Fruit fly (Drosophila melanogaster) whole organism, embryonic: Measurements from ENCODE around the gene CG7530.

Source experiments
- Abd-B ChIP-seq: fragments of 200-800 bp; sonication (Bioruptor generic); optimal IDR thresholded peaks from 2 replicates; lab custom pipeline; 2018; ENCODE audit warnings: missing biosample characterization, mild to moderate bottlenecking, missing genetic modification characterization, moderate library complexity
- Adf1 ChIP-seq: fragments of 200-800 bp; sonication (Bioruptor generic); IDR thresholded peaks from 2 replicates; pipeline ENCODE4 v1.3.6; 2022; ENCODE audit warnings: missing biosample characterization, missing genetic modification characterization
- CG10147 ChIP-seq: fragments of 200-800 bp; sonication (Bioruptor generic); optimal IDR thresholded peaks from 2 replicates; lab custom pipeline; 2019; ENCODE audit warnings: missing biosample characterization, mild to moderate bottlenecking, missing genetic modification characterization, moderate library complexity
- CG10209 ChIP-seq: fragments of 200-800 bp; sonication (Bioruptor generic); optimal IDR thresholded peaks from 3 replicates; lab custom pipeline; 2017; ENCODE audit warnings: missing biosample characterization, mild to moderate bottlenecking, missing genetic modification characterization, missing genetic modification reagents
- CG10274 ChIP-seq: fragments of 200-800 bp; sonication (Bioruptor generic); optimal IDR thresholded peaks from 3 replicates; lab custom pipeline; 2017; ENCODE audit warnings: missing biosample characterization, mild to moderate bottlenecking, missing genetic modification characterization
- CG17359 ChIP-seq: fragments of 200-800 bp; sonication (Bioruptor generic); optimal IDR thresholded peaks from 3 replicates; lab custom pipeline; 2018; ENCODE audit warnings: missing biosample characterization, mild to moderate bottlenecking, missing genetic modification characterization, moderate library complexity
- CG17802 ChIP-seq: fragments of 200-800 bp; sonication (Bioruptor generic); optimal IDR thresholded peaks from 2 replicates; lab custom pipeline; 2018; ENCODE audit warnings: missing biosample characterization, mild to moderate bottlenecking, missing genetic modification characterization, moderate library complexity
- CG18599 ChIP-seq: fragments of 200-800 bp; sonication (Bioruptor generic); optimal IDR thresholded peaks from 3 replicates; lab custom pipeline; 2017; ENCODE audit warnings: missing biosample characterization, missing genetic modification characterization, mild to moderate bottlenecking, moderate library complexity, missing genetic modification reagents
- CG18619 ChIP-seq: fragments of 200-800 bp; sonication (Bioruptor generic); optimal IDR thresholded peaks from 3 replicates; lab custom pipeline; 2017; ENCODE audit warnings: missing biosample characterization, mild to moderate bottlenecking, missing genetic modification characterization
- CG32532 ChIP-seq: fragments of 200-800 bp; sonication (Bioruptor generic); IDR thresholded peaks from 2 replicates; pipeline ENCODE4 v1.3.6; 2022; ENCODE audit warnings: missing biosample characterization, missing genetic modification characterization
- CG32767 ChIP-seq: fragments of 200-800 bp; sonication (Bioruptor generic); IDR thresholded peaks from 2 replicates; pipeline ENCODE4 v1.3.6; 2022; ENCODE audit warnings: missing biosample characterization, missing genetic modification characterization
- CG3281 ChIP-seq: fragments of 200-800 bp; sonication (Bioruptor generic); optimal IDR thresholded peaks from 3 replicates; lab custom pipeline; 2017; ENCODE audit warnings: missing biosample characterization, mild to moderate bottlenecking, missing genetic modification characterization
- CG3407 ChIP-seq: fragments of 200-800 bp; sonication (Bioruptor generic); optimal IDR thresholded peaks from 2 replicates; lab custom pipeline; 2018; ENCODE audit warnings: missing biosample characterization, mild to moderate bottlenecking, missing genetic modification characterization
- CG4820 ChIP-seq: fragments of 200-800 bp; sonication (Bioruptor generic); optimal IDR thresholded peaks from 3 replicates; lab custom pipeline; 2016; ENCODE audit warnings: missing biosample characterization, missing genetic modification characterization
- CG6689 ChIP-seq: fragments of 200-800 bp; sonication (Bioruptor generic); IDR thresholded peaks from 2 replicates; pipeline ENCODE4 v1.3.6; 2022; ENCODE audit warnings: missing biosample characterization, missing genetic modification characterization
- CG7745 ChIP-seq: fragments of 200-800 bp; sonication (Bioruptor generic); optimal IDR thresholded peaks from 2 replicates; lab custom pipeline; 2018; ENCODE audit warnings: missing biosample characterization, mild to moderate bottlenecking, missing genetic modification characterization, moderate library complexity
- CG7963 ChIP-seq: fragments of 200-800 bp; sonication (Bioruptor generic); IDR thresholded peaks from 3 replicates; pipeline ENCODE4 v1.3.6; 2022; ENCODE audit warnings: missing biosample characterization, missing genetic modification characterization; ENCODE audit not compliant: partially characterized antibody
- CG8290 ChIP-seq, 3 experiments: fragments of 200-800 bp; sonication (Bioruptor generic); optimal IDR thresholded peaks; 2 replicates each; lab custom pipeline; 2016 to 2019; ENCODE audit warnings: missing biosample characterization in 3 of 3, missing genetic modification characterization in 3 of 3, mild to moderate bottlenecking in 2 of 3, moderate library complexity in 1 of 3
- CG8359 ChIP-seq: fragments of 200-800 bp; sonication (Bioruptor generic); optimal IDR thresholded peaks from 2 replicates; lab custom pipeline; 2017; ENCODE audit warnings: missing biosample characterization, mild to moderate bottlenecking, missing genetic modification characterization, borderline replicate concordance
- CG8944 ChIP-seq: fragments of 200-800 bp; sonication (Bioruptor generic); optimal IDR thresholded peaks from 3 replicates; lab custom pipeline; 2016; ENCODE audit warnings: missing biosample characterization, missing genetic modification characterization
- CG9932 ChIP-seq: fragments of 200-800 bp; sonication (Bioruptor generic); IDR thresholded peaks from 2 replicates; pipeline ENCODE4 v1.3.6; 2022; ENCODE audit warnings: missing biosample characterization, missing genetic modification characterization
- Camta ChIP-seq: fragments of 200-800 bp; sonication (Bioruptor generic); optimal IDR thresholded peaks from 2 replicates; lab custom pipeline; 2016; ENCODE audit warnings: missing biosample characterization, missing genetic modification characterization
- Dll ChIP-seq: fragments of 200-800 bp; sonication (Bioruptor generic); IDR thresholded peaks from 4 replicates; pipeline ENCODE4 v1.3.6; 2022; ENCODE audit warnings: missing biosample characterization, missing genetic modification characterization; ENCODE audit not compliant: partially characterized antibody
- Eip74EF ChIP-seq, 2 experiments: fragments of 200-800 bp in 1 of 2; fragments of >200 bp in 1 of 2; sonication (Bioruptor generic) in 1 of 2; optimal IDR thresholded peaks; 2 replicates each; lab custom pipeline; 2017 to 2019; ENCODE audit warnings: missing biosample characterization in 2 of 2, missing genetic modification characterization in 2 of 2, mild to moderate bottlenecking in 1 of 2, moderate library complexity in 1 of 2
- HLH3B ChIP-seq: fragments of 200-800 bp; sonication (Bioruptor generic); IDR thresholded peaks from 2 replicates; pipeline ENCODE4 v1.3.6; 2022; ENCODE audit warnings: missing biosample characterization, missing genetic modification characterization
- MESR4 ChIP-seq: fragments of 200-800 bp; sonication (Bioruptor generic); optimal IDR thresholded peaks from 2 replicates; lab custom pipeline; 2018; ENCODE audit warnings: missing biosample characterization, mild to moderate bottlenecking, missing genetic modification characterization, moderate library complexity
- Meics ChIP-seq: fragments of 200-800 bp; sonication (Bioruptor generic); optimal IDR thresholded peaks from 2 replicates; lab custom pipeline; 2017; ENCODE audit warnings: missing biosample characterization, mild to moderate bottlenecking, missing genetic modification characterization
- Oaz ChIP-seq: fragments of 200-800 bp; sonication (Bioruptor generic); IDR thresholded peaks from 2 replicates; pipeline ENCODE4 v1.3.6; 2022; ENCODE audit warnings: missing biosample characterization, missing genetic modification characterization
- PHDP ChIP-seq: fragments of 200-800 bp; sonication (Bioruptor generic); optimal IDR thresholded peaks from 3 replicates; lab custom pipeline; 2018; ENCODE audit warnings: missing biosample characterization, mild to moderate bottlenecking, missing genetic modification characterization, moderate library complexity
- Ptx1 ChIP-seq: fragments of 200-800 bp; sonication (Bioruptor generic); IDR thresholded peaks from 2 replicates; pipeline ENCODE4 v1.3.6; 2022; ENCODE audit warnings: missing biosample characterization, missing genetic modification characterization
- Xbp1 ChIP-seq: fragments of 200-800 bp; sonication (Bioruptor generic); optimal IDR thresholded peaks from 3 replicates; lab custom pipeline; 2016; ENCODE audit warnings: missing biosample characterization, mild to moderate bottlenecking, missing genetic modification characterization
- al ChIP-seq: fragments of 200-800 bp; sonication (Bioruptor generic); IDR thresholded peaks from 2 replicates; pipeline ENCODE4 v1.3.6; 2022; ENCODE audit warnings: missing biosample characterization, missing genetic modification characterization
- ase ChIP-seq: fragments of 200-800 bp; sonication (Bioruptor generic); IDR thresholded peaks from 3 replicates; pipeline ENCODE4 v1.3.6; 2022; ENCODE audit warnings: missing biosample characterization, missing genetic modification characterization
- az2 ChIP-seq: fragments of 200-800 bp; sonication (Bioruptor generic); optimal IDR thresholded peaks from 3 replicates; lab custom pipeline; 2016; ENCODE audit warnings: missing biosample characterization, missing genetic modification characterization
- cad ChIP-seq: fragments of >200 bp; optimal IDR thresholded peaks from 2 replicates; lab custom pipeline; 2017; ENCODE audit warnings: missing biosample characterization, missing genetic modification characterization
- esg ChIP-seq: fragments of 200-800 bp; sonication (Bioruptor generic); conservative IDR thresholded peaks from 2 replicates; pipeline ENCODE4 v1.3.6; 2022; ENCODE audit warnings: missing biosample characterization, missing genetic modification characterization
- fd102C ChIP-seq: fragments of 200-800 bp; sonication (Bioruptor generic); optimal IDR thresholded peaks from 2 replicates; lab custom pipeline; 2018; ENCODE audit warnings: missing biosample characterization, mild to moderate bottlenecking, missing genetic modification characterization, moderate library complexity
- gem ChIP-seq: fragments of 200-800 bp; sonication (Bioruptor generic); optimal IDR thresholded peaks from 2 replicates; lab custom pipeline; 2019; ENCODE audit warnings: missing biosample characterization, mild to moderate bottlenecking, missing genetic modification characterization, moderate library complexity
- gro ChIP-seq: fragments of 200-800 bp; sonication (Bioruptor generic); optimal IDR thresholded peaks from 2 replicates; lab custom pipeline; 2016; ENCODE audit warnings: missing biosample characterization, missing genetic modification characterization
- hth ChIP-seq: fragments of >200 bp; optimal IDR thresholded peaks from 2 replicates; lab custom pipeline; 2017; ENCODE audit warnings: inconsistent platforms
- lbe ChIP-seq: fragments of 200-800 bp; sonication (Bioruptor generic); optimal IDR thresholded peaks from 2 replicates; lab custom pipeline; 2016; ENCODE audit warnings: missing biosample characterization, mild to moderate bottlenecking, missing genetic modification characterization
- lmd ChIP-seq: fragments of 200-800 bp; sonication (Bioruptor generic); IDR thresholded peaks from 2 replicates; pipeline ENCODE4 v1.3.6; 2022; ENCODE audit warnings: missing biosample characterization, missing genetic modification characterization
- luna ChIP-seq: fragments of 200-800 bp; sonication (Bioruptor generic); optimal IDR thresholded peaks from 2 replicates; lab custom pipeline; 2016; ENCODE audit warnings: missing biosample characterization, missing genetic modification characterization
- mam ChIP-seq: fragments of 200-800 bp; sonication (Bioruptor generic); optimal IDR thresholded peaks from 3 replicates; lab custom pipeline; 2016; ENCODE audit warnings: missing biosample characterization, missing genetic modification characterization
- row ChIP-seq: fragments of 200-800 bp; sonication (Bioruptor generic); IDR thresholded peaks from 3 replicates; pipeline ENCODE4 v1.3.6; 2022; ENCODE audit warnings: missing biosample characterization, missing genetic modification characterization
- so ChIP-seq: fragments of 200-800 bp; sonication (Bioruptor generic); IDR thresholded peaks from 3 replicates; pipeline ENCODE4 v1.3.6; 2022; ENCODE audit warnings: missing biosample characterization, missing genetic modification characterization
- tup ChIP-seq: fragments of 200-800 bp; sonication (Bioruptor generic); optimal IDR thresholded peaks from 2 replicates; lab custom pipeline; 2016; ENCODE audit warnings: missing biosample characterization, mild to moderate bottlenecking, missing genetic modification characterization, moderate library complexity
- yki ChIP-seq: fragments of >200 bp; optimal IDR thresholded peaks from 3 replicates; lab custom pipeline; 2018
- zen2 ChIP-seq: fragments of 200-800 bp; sonication (Bioruptor generic); IDR thresholded peaks from 3 replicates; pipeline ENCODE4 v1.3.6; 2022; ENCODE audit warnings: missing biosample characterization, missing genetic modification characterization; ENCODE audit not compliant: partially characterized antibody

The CG7530 gene

dm6 chr3R:14692230-14692970 is 38.9 kb downstream of the CG7530 start (continued):
- TF ChIP-seq luna (GFP tag; lab: Kevin White, UChicago) (no peak), Eip74EF (GFP tag; optimal IDR thresholded peaks at IDR 0.05; lab: Kevin White, UChicago) (peak in 1 of 2 experiments; percentile 62), CG18619 (no peak), Meics (GFP tag; lab: Kevin White, UChicago) (no peak), esg (GFP tag; lab: Robert Waterston, UW) (no peak; the same call in 1 of the 2 replicates), Xbp1 (GFP tag; lab: Kevin White, UChicago) (peak; percentile 66), CG10209 (GFP tag; lab: Kevin White, UChicago) (peak; percentile 27), PHDP (tag; lab: Kevin White, UChicago) (peak; percentile 54), CG32532 (GFP tag; lab: Robert Waterston, UW) (no peak), CG7745 (tag; lab: Kevin White, UChicago) (no peak), tup (GFP tag; lab: Kevin White, UChicago) (no peak), ase (GFP tag; lab: Robert Waterston, UW) (no peak; the same call in 2 of the 3 replicates), lbe (no peak), HLH3B (GFP tag; lab: Robert Waterston, UW) (peak; percentile 77), CG3281 (GFP tag; lab: Kevin White, UChicago) (no peak), CG9932 (GFP tag; lab: Robert Waterston, UW) (no peak), lmd (GFP tag; lab: Robert Waterston, UW) (peak; percentile 61; the same call in 1 of the 2 replicates), gro (GFP tag; lab: Kevin White, UChicago) (no peak), CG6689 (GFP tag; lab: Robert Waterston, UW) (peak; percentile 71; the same call in 1 of the 2 replicates), MESR4 (GFP tag; lab: Kevin White, UChicago) (no peak), yki (no peak), CG4820 (GFP tag; lab: Kevin White, UChicago) (peak; percentile 73), Ptx1 (GFP tag; lab: Robert Waterston, UW) (peak; percentile 51), CG17802 (tag; lab: Kevin White, UChicago) (peak; percentile 57), gem (peak; percentile 82), Dll (no peak), CG32767 (GFP tag; lab: Robert Waterston, UW) (peak; percentile 46; the same call in 1 of the 2 replicates), CG3407 (GFP tag; lab: Kevin White, UChicago) (peak; percentile 57), CG8944 (GFP tag; lab: Kevin White, UChicago) (peak; percentile 67), so (no peak), Camta (GFP tag; lab: Kevin White, UChicago) (peak; percentile 47), hth (lab: Kevin White, UChicago) (no peak), zen2 (GFP tag; lab: Robert Waterston, UW) (no peak), cad (GFP tag; lab: Kevin White, UChicago) (no peak), CG8290 (GFP tag; optimal IDR thresholded peaks at IDR 0.05; lab: Kevin White, UChicago) (peak; percentile 2), CG8290 (tag; optimal IDR thresholded peaks at IDR 0.05; lab: Kevin White, UChicago) (peak in 1 of 2 experiments; percentile 0), al (GFP tag; lab: Robert Waterston, UW) (no peak), CG7963 (GFP tag; lab: Robert Waterston, UW) (no peak), mam (no peak), row (GFP tag; lab: Robert Waterston, UW) (peak; percentile 71), fd102C (GFP tag; lab: Kevin White, UChicago) (no peak), Oaz (GFP tag; lab: Robert Waterston, UW) (no peak), az2 (GFP tag; lab: Kevin White, UChicago) (peak; percentile 68), CG18599 (GFP tag; lab: Kevin White, UChicago) (peak; percentile 30), CG10274 (GFP tag; lab: Kevin White, UChicago) (no peak), CG10147 (GFP tag; lab: Kevin White, UChicago) (no peak), Abd-B (GFP tag; lab: Kevin White, UChicago) (peak; percentile 60), CG8359 (peak; percentile 29), Adf1 (no peak), CG17359 (tag; lab: Kevin White, UChicago) (peak; percentile 71)
